Worm (Caenorhabditis elegans): ENCODE data around the gene idh-1.

The idh-1 gene

DNA sequence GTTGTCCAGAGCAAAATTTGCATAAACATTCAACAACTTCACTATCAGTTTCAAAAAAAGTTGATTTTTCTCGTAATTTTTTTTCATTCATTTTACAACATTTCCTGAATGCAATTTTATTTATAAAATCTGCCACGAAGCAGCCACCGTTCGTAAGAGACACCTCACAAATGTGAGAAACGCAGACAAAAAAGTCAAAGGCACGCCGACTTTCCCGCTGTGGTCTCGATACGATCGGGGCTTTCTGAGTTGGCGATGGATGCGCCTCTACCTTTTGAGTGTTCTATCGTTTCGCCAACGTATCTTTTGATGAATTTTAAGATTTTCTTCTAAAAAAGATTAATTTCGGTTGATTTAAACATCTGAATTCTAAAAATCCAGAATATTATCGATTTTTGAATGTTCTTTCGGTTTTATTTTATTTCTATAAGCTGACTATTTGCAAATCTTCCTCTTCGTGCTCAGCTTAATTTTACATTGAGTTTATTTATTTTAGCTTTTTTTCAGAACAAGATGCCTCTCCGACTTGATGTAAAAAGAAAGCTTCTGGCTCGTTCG lies 18.4 kb upstream of the idh-1 start, which contains the start of gene copb-2 (continued):
- TF ChIP-seq dpff-1 (tag; optimal IDR thresholded peaks at IDR 0.05) (no peak), hmg-1.2 (GFP tag; IDR thresholded peaks at IDR 0.05) (peak; percentile 89), repo-1 (tag; optimal IDR thresholded peaks at IDR 0.05) (no peak), tbp1 (GFP tag; optimal IDR thresholded peaks at IDR 0.05) (peak; percentile 52), aptf-2 (GFP tag; conservative IDR thresholded peaks at IDR 0.05) (no peak)

DNA sequence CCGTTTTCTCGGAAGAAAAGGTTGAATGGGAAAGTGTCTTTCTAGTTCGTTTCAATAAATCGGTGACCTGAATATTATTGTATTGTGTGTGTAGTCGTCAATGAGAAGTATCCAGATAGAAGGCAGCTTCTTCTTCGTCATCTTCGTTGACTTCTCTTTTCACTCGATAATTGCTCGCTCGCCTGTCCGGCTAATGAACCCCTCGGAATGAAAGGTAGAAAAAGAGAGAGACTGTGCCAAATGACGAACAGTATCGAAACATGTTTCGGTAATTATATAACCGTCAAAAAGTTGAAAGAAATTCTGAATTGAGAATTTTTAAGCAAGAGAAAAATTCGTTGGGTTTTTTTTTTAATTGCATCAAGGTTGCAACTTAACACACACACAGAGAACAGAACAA lies 16.5 kb upstream of the idh-1 start, which contains the start of gene cutl-17:
TSS of gene cutl-17 (minus strand) at position 101 of the 400 bp plus-strand sequence.
- TF ChIP-seq pha-4 (tag; optimal IDR thresholded peaks at IDR 0.05) (no peak), tbp1 (GFP tag; optimal IDR thresholded peaks at IDR 0.05) (no peak), rpc-1 (optimal IDR thresholded peaks at IDR 0.05) (no peak), rpc-1 (tag; optimal IDR thresholded peaks at IDR 0.05) (no peak), F10E7.11 (tag; optimal IDR thresholded peaks at IDR 0.05) (no peak), mes-4 (tag; optimal IDR thresholded peaks at IDR 0.05) (no peak), ceh-27 (GFP tag; optimal IDR thresholded peaks at IDR 0.05) (no peak), aptf-3 (GFP tag; IDR thresholded peaks at IDR 0.05) (no peak), B0019.2 (GFP tag; conservative IDR thresholded peaks at IDR 0.05) (no peak), aptf-2 (GFP tag; conservative IDR thresholded peaks at IDR 0.05) (no peak), T26A5.8 (tag; optimal IDR thresholded peaks at IDR 0.05) (no peak), tlf-1 (GFP tag; optimal IDR thresholded peaks at IDR 0.05) (no peak), F39B2.1 (GFP tag; IDR thresholded peaks at IDR 0.05) (no peak), bed-1 (GFP tag; IDR thresholded peaks at IDR 0.05) (no peak), let-526 (GFP tag; IDR thresholded peaks at IDR 0.05) (no peak), ztf-22 (GFP tag; optimal IDR thresholded peaks at IDR 0.05) (no peak), F23B12.7 (tag; optimal IDR thresholded peaks at IDR 0.05; ENCODE audit: insufficient read depth) (no peak)

DNA sequence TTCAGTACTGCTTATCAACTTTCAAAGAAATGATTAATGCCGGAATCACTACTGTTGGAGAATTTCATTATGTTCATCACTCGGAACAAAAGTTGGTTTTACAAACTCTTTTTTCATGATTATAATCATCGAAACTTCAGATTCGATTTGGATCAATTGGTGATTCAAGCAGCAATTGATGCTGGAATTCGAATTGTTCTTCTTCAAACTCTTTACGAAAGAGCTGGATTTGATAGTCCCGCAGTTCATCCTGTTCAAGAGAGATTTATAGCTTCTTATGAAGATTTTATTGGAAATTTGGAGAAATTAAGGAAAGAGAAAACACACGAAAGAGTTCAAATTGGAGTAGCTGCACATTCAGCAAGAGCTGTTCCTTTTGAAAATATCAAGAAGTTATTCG lies 10.9 kb upstream of the idh-1 start:
- TF ChIP-seq zim-3 (tag; optimal IDR thresholded peaks at IDR 0.05) (no peak), madf-10 (tag; optimal IDR thresholded peaks at IDR 0.05) (no peak), nfyb-1 (GFP tag; IDR thresholded peaks at IDR 0.05) (no peak), T07F8.4 (tag; optimal IDR thresholded peaks at IDR 0.05) (no peak), nhr-27 (tag; optimal IDR thresholded peaks at IDR 0.05) (no peak), hsf-1 (GFP tag; IDR thresholded peaks at IDR 0.05) (no peak), F39B2.1 (GFP tag; IDR thresholded peaks at IDR 0.05) (no peak), cebp-1 (GFP tag; IDR thresholded peaks at IDR 0.05) (no peak), cebp-1 (tag; optimal IDR thresholded peaks at IDR 0.05) (no peak), lin-54 (GFP tag; optimal IDR thresholded peaks at IDR 0.05) (no peak), ceh-27 (GFP tag; optimal IDR thresholded peaks at IDR 0.05) (no peak), Y53F4B.3 (GFP tag; IDR thresholded peaks at IDR 0.05) (no peak), athp-1 (tag; optimal IDR thresholded peaks at IDR 0.05) (no peak), F52B5.7 (tag; optimal IDR thresholded peaks at IDR 0.05) (no peak), ama-1 (optimal IDR thresholded peaks at IDR 0.05) (no peak), ama-1 (GFP tag; optimal IDR thresholded peaks at IDR 0.05) (no peak), aptf-3 (GFP tag; IDR thresholded peaks at IDR 0.05) (no peak)

DNA sequence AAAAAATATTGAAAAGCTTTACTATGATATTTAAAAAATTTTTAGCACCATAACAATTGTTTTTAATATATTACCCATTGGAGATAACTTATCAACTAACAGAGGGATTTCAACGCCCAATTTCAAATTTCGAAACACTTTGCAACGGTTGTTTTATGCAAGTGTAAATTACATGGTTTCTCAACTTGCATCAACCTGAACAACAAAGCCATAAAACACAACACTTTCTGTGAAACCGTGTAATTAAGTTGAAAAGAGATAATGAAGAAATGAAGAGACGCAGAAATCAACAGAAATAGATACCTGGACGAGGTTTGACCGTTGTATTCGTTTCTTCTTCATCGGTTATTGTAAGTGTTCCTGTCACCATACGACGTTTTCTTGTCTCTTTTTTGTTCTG lies 9.5 kb upstream of the idh-1 start, which contains the start of gene cpin-1:
TSS of gene cpin-1 (plus strand) at position 301 of the 400 bp plus-strand sequence.
- TF ChIP-seq mcd-1 (GFP tag; IDR thresholded peaks at IDR 0.05): no peak
- TF ChIP-seq nhr-120 (GFP tag; IDR thresholded peaks at IDR 0.05): no peak
- no peak for TF ChIP-seq F10E7.11 (tag; optimal IDR thresholded peaks at IDR 0.05)
- TF ChIP-seq akir-1 (GFP tag; optimal IDR thresholded peaks at IDR 0.05): no peak
- TF ChIP-seq zfh-2 (GFP tag; conservative IDR thresholded peaks at IDR 0.05): no peak
- no peak for TF ChIP-seq attf-6 (GFP tag; IDR thresholded peaks at IDR 0.05)
- no peak for TF ChIP-seq madf-8 (GFP tag; conservative IDR thresholded peaks at IDR 0.05)
- no peak for TF ChIP-seq ceh-91 (GFP tag; IDR thresholded peaks at IDR 0.05)
- TF ChIP-seq C17E4.6 (GFP tag; IDR thresholded peaks at IDR 0.05): no peak

All from whole organism, young adult.